Fruit fly (Drosophila melanogaster): ENCODE results near the gene CG7272.

DNA sequence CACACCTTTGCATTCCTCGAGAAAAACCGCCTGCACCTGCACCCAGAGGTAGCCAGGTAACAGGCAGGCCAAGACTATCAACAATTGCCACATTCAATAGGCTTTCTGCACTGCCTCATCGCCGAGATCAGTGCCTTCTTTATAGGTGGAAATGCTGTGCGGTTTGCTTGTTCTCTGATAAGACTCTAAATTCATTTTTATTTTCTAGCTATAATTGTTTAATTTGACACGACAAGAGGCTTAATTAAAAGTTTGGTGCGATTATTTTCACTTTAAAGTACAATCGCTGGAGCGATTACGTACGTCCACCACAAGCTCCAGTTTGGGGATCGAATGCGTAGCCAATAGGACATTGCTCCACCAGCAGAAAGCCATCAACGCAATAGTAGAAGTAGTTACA is 26.7 kb downstream of the CG7272 start, which contains the start of gene CG42729:
- TF ChIP-seq CG8478 (optimal IDR thresholded peaks at IDR 0.05): no peak
- TF ChIP-seq CTCF (optimal IDR thresholded peaks at IDR 0.05): no peak

Measured in S2 (cell line).